Worm (Caenorhabditis elegans): ENCODE data around the gene K04C2.8.

K04C2.8 gene

DNA sequence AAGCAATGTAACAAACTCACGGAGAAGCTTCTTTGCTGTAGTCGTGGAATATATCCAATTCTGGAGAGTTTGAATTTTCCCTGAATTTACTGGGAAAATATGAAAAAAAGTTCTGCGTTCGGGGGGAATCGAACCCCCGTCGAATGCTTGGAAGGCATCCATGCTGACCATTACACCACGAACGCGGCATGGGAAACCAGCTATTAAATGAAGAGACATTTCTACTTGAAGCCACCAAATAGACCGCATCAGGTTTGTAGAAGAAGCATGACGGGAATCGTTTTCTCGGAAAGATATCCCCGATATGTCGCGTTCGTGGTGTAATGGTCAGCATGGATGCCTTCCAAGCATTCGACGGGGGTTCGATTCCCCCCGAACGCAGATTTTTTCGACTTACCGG, 18.4 kb downstream of the K04C2.8 start (continued):
- TF ChIP-seq mxl-2 (GFP tag; conservative IDR thresholded peaks at IDR 0.05) (0 out of 2 replicates have a peak, but pooled peaks have one; percentile 55), zfp-3 (GFP tag; conservative IDR thresholded peaks at IDR 0.05) (0 out of 2 replicates have a peak, but pooled peaks have one; percentile 26), unc-130 (GFP tag; optimal IDR thresholded peaks at IDR 0.05) (no peak), nhr-11 (tag; optimal IDR thresholded peaks at IDR 0.05) (no peak), F49E8.2 (tag; optimal IDR thresholded peaks at IDR 0.05; ENCODE audit: borderline replicate concordance) (peak; percentile 33), ceh-20 (GFP tag; IDR thresholded peaks at IDR 0.05) (peak; percentile 33; the same call in 1 of the 2 replicates), nhr-48 (tag; optimal IDR thresholded peaks at IDR 0.05) (peak; percentile 45), php-3 (GFP tag; IDR thresholded peaks at IDR 0.05) (no peak), duxl-1 (tag; optimal IDR thresholded peaks at IDR 0.05; ENCODE audit: poor library complexity) (peak; percentile 25), nhr-237 (tag; optimal IDR thresholded peaks at IDR 0.05) (no peak), hlh-30 (tag; optimal IDR thresholded peaks at IDR 0.05; ENCODE audit: insufficient read depth) (peak; percentile 43), F44E2.7 (GFP tag; IDR thresholded peaks at IDR 0.05) (0 out of 2 replicates have a peak, but pooled peaks have one; percentile 55), cey-2 (tag; optimal IDR thresholded peaks at IDR 0.05; ENCODE audit: borderline replicate concordance, insufficient read depth) (no peak), lin-13 (GFP tag; optimal IDR thresholded peaks at IDR 0.05) (peak; percentile 46), F26F4.8 (GFP tag; conservative IDR thresholded peaks at IDR 0.05) (peak; percentile 73), arid-1 (GFP tag; conservative IDR thresholded peaks at IDR 0.05) (peak; percentile 86), skn-1 (tag; optimal IDR thresholded peaks at IDR 0.05) (no peak), nhr-25 (tag; optimal IDR thresholded peaks at IDR 0.05; ENCODE audit: borderline replicate concordance, insufficient read depth) (peak; percentile 56), lir-3 (tag; optimal IDR thresholded peaks at IDR 0.05) (peak; percentile 10), lim-7 (GFP tag; IDR thresholded peaks at IDR 0.05) (peak; percentile 87), lin-1 (GFP tag; IDR thresholded peaks at IDR 0.05) (peak; percentile 47), nhr-76 (tag; optimal IDR thresholded peaks at IDR 0.05) (no peak), Y75B8A.6 (GFP tag; IDR thresholded peaks at IDR 0.05) (peak; percentile 74; the same call in 1 of the 2 replicates), set-16 (GFP tag; IDR thresholded peaks at IDR 0.05) (no peak), ZK546.5 (tag; optimal IDR thresholded peaks at IDR 0.05) (no peak), R02D3.7 (tag; optimal IDR thresholded peaks at IDR 0.05) (no peak), daf-16 (GFP tag; optimal IDR thresholded peaks at IDR 0.05) (peak; percentile 23 to 36), daf-16 (tag; optimal IDR thresholded peaks at IDR 0.05) (peak; percentile 32), lin-15B (tag; optimal IDR thresholded peaks at IDR 0.05) (no peak), Y5F2A.4 (GFP tag; optimal IDR thresholded peaks at IDR 0.05) (peak; percentile 63), gei-8 (GFP tag; optimal IDR thresholded peaks at IDR 0.05) (no peak), daf-12 (tag; optimal IDR thresholded peaks at IDR 0.05) (no peak), unc-39 (tag; optimal IDR thresholded peaks at IDR 0.05) (no peak), ztf-7 (tag; optimal IDR thresholded peaks at IDR 0.05) (no peak), zag-1 (tag; optimal IDR thresholded peaks at IDR 0.05) (no peak), Y105C5A.15 (GFP tag; IDR thresholded peaks at IDR 0.05) (peak; percentile 79; the same call in 1 of the 2 replicates), pha-4 (GFP tag; IDR thresholded peaks at IDR 0.05) (peak; percentile 66; the same call in 1 of the 2 replicates), pha-4 (tag; optimal IDR thresholded peaks at IDR 0.05) (no peak), dpl-1 (GFP tag; optimal IDR thresholded peaks at IDR 0.05) (peak; percentile 9), nhr-28 (tag; optimal IDR thresholded peaks at IDR 0.05) (no peak), T20F7.1 (GFP tag; optimal IDR thresholded peaks at IDR 0.05) (no peak), vab-7 (GFP tag; IDR thresholded peaks at IDR 0.05) (peak; percentile 71), mxl-3 (GFP tag; optimal IDR thresholded peaks at IDR 0.05) (peak; percentile 63), snpc-4 (tag; optimal IDR thresholded peaks at IDR 0.05) (no peak), tag-97 (GFP tag; IDR thresholded peaks at IDR 0.05) (no peak), fkh-10 (GFP tag; optimal IDR thresholded peaks at IDR 0.05) (no peak), tra-1 (GFP tag; IDR thresholded peaks at IDR 0.05) (peak; percentile 77), hif-1 (tag; optimal IDR thresholded peaks at IDR 0.05) (no peak), nhr-111 (GFP tag; optimal IDR thresholded peaks at IDR 0.05) (no peak), hmg-1.1 (GFP tag; IDR thresholded peaks at IDR 0.05) (peak; percentile 70), F10B5.3 (tag; optimal IDR thresholded peaks at IDR 0.05) (peak; percentile 16)
